Worm (Caenorhabditis elegans) whole organism, L4 larva: ENCODE data around the gene fbxb-111.

Source experiments
- D1046.2 ChIP-seq: fragments of 200-800 bp; sonication (Bioruptor generic); IDR thresholded peaks from 2 replicates; pipeline ENCODE4 v1.3.6; 2022; ENCODE audit warnings: missing genetic modification characterization, missing compliant biosample characterization
- F37D6.2 ChIP-seq: sonication (generic microtip); optimal IDR thresholded peaks from 2 replicates; lab custom pipeline; 2016; ENCODE audit warnings: mild to moderate bottlenecking, missing genetic modification characterization, missing compliant biosample characterization
- F49E8.2 ChIP-seq: sonication (generic microtip); optimal IDR thresholded peaks from 2 replicates; lab custom pipeline; 2016; ENCODE audit warnings: missing compliant biosample characterization, mild to moderate bottlenecking, missing genetic modification characterization, borderline replicate concordance
- R02D3.7 ChIP-seq: fragments of 150-350 bp; sonication (generic microtip); optimal IDR thresholded peaks from 3 replicates; lab custom pipeline; 2014; ENCODE audit warnings: missing biosample characterization, missing genetic modification characterization
- Y48G9A.11 ChIP-seq: fragments of 200-800 bp; sonication (Bioruptor generic); IDR thresholded peaks from 2 replicates; pipeline ENCODE4 v1.3.6; 2022; ENCODE audit warnings: missing genetic modification reagents, missing genetic modification characterization, missing compliant biosample characterization
- ZK337.2 ChIP-seq: fragments of 200-800 bp; sonication (Bioruptor generic); IDR thresholded peaks from 2 replicates; pipeline ENCODE4 v1.3.6; 2022; ENCODE audit warnings: missing genetic modification reagents, missing genetic modification characterization, missing compliant biosample characterization
- ZK546.5 ChIP-seq, 2 experiments: sonication (generic microtip); optimal IDR thresholded peaks; 2 replicates each; lab custom pipeline; 2017; ENCODE audit warnings: missing biosample characterization in 2 of 2, missing genetic modification characterization in 2 of 2
- aha-1 ChIP-seq: fragments of 150-350 bp; peaks from one replicate; lab custom pipeline; 2014; ENCODE audit warnings: missing biosample characterization, missing genetic modification characterization
- ama-1 ChIP-seq: fragments of 150-350 bp; optimal IDR thresholded peaks from 2 replicates; lab custom pipeline; 2014; ENCODE audit warnings: inconsistent platforms, mixed read lengths
- arid-1 ChIP-seq: fragments of 200-800 bp; sonication (Bioruptor generic); conservative IDR thresholded peaks from 2 replicates; pipeline ENCODE4 v1.3.6; 2022; ENCODE audit warnings: missing genetic modification reagents, missing genetic modification characterization, missing compliant biosample characterization
- ceh-20 ChIP-seq: fragments of 200-800 bp; sonication (Bioruptor generic); IDR thresholded peaks from 2 replicates; pipeline ENCODE4 v1.3.6; 2022; ENCODE audit warnings: missing genetic modification reagents, missing genetic modification characterization, missing compliant biosample characterization
- ceh-32 ChIP-seq: sonication (generic microtip); optimal IDR thresholded peaks from 2 replicates; lab custom pipeline; 2016; ENCODE audit warnings: mild to moderate bottlenecking, missing genetic modification characterization, missing compliant biosample characterization; ENCODE audit not compliant: poor library complexity
- ceh-44 ChIP-seq: fragments of 200-800 bp; sonication (Bioruptor generic); IDR thresholded peaks from 2 replicates; pipeline ENCODE4 v1.3.6; 2022; ENCODE audit warnings: missing genetic modification reagents, missing genetic modification characterization, missing compliant biosample characterization
- ces-1 ChIP-seq: fragments of 150-350 bp; sonication (generic microtip); optimal IDR thresholded peaks from 4 replicates; lab custom pipeline; 2014; ENCODE audit warnings: missing biosample characterization, missing genetic modification reagents, missing genetic modification characterization
- daf-16 ChIP-seq, 3 experiments: sonication (generic microtip); optimal IDR thresholded peaks; 2 replicates each; lab custom pipeline; 2016 to 2017; ENCODE audit warnings: missing genetic modification characterization in 3 of 3, missing genetic modification reagents in 3 of 3, mild to moderate bottlenecking in 2 of 3, missing compliant biosample characterization in 2 of 3, missing biosample characterization in 1 of 3, moderate library complexity in 1 of 3
- dpl-1 ChIP-seq: fragments of 150-350 bp; optimal IDR thresholded peaks from 2 replicates; lab custom pipeline; 2014; ENCODE audit warnings: missing biosample characterization, missing genetic modification reagents, missing genetic modification characterization
- hif-1 ChIP-seq, 2 experiments: sonication (generic microtip); optimal IDR thresholded peaks; 2 replicates each; lab custom pipeline; 2016 to 2017; ENCODE audit warnings: missing compliant biosample characterization in 2 of 2, missing genetic modification characterization in 2 of 2, missing genetic modification reagents in 2 of 2, missing genotype in 2 of 2, mild to moderate bottlenecking in 1 of 2
- hmg-1.1 ChIP-seq: fragments of 200-800 bp; sonication (Bioruptor generic); IDR thresholded peaks from 2 replicates; pipeline ENCODE4 v1.3.6; 2022; ENCODE audit warnings: missing genetic modification reagents, missing genetic modification characterization, missing compliant biosample characterization
- jun-1 ChIP-seq: fragments of 150-350 bp; optimal IDR thresholded peaks from 2 replicates; lab custom pipeline; 2014; ENCODE audit warnings: missing biosample characterization, missing genetic modification reagents, missing genetic modification characterization
- lin-13 ChIP-seq: fragments of 150-350 bp; optimal IDR thresholded peaks from 2 replicates; lab custom pipeline; 2014; ENCODE audit warnings: missing biosample characterization, missing genetic modification reagents, missing genetic modification characterization
- lin-39 ChIP-seq: fragments of 150-350 bp; optimal IDR thresholded peaks from 2 replicates; lab custom pipeline; 2014; ENCODE audit warnings: missing biosample characterization, missing genetic modification reagents, missing genetic modification characterization
- lir-3 ChIP-seq: sonication (generic microtip); optimal IDR thresholded peaks from 2 replicates; lab custom pipeline; 2016; ENCODE audit warnings: mild to moderate bottlenecking, missing genetic modification characterization, missing compliant biosample characterization
- madf-5 ChIP-seq, 2 experiments: fragments of 200-800 bp; sonication (Bioruptor generic); IDR thresholded peaks; 2 replicates each; pipeline ENCODE4 v1.3.6; 2022; ENCODE audit warnings: missing compliant biosample characterization in 2 of 2, missing genetic modification characterization in 2 of 2
- mxl-2 ChIP-seq: fragments of 200-800 bp; sonication (Bioruptor generic); conservative IDR thresholded peaks from 2 replicates; pipeline ENCODE4 v1.3.6; 2022; ENCODE audit warnings: missing genetic modification reagents, missing genetic modification characterization, missing compliant biosample characterization
- mxl-3 ChIP-seq: fragments of 200-800 bp; sonication (Bioruptor generic); optimal IDR thresholded peaks from 2 replicates; lab custom pipeline; 2018; ENCODE audit warnings: mild to moderate bottlenecking, missing genetic modification characterization, missing compliant biosample characterization
- nhr-6 ChIP-seq: fragments of 150-350 bp; optimal IDR thresholded peaks from 2 replicates; lab custom pipeline; 2014; ENCODE audit warnings: missing biosample characterization, missing genetic modification characterization
- nhr-76 ChIP-seq: fragments of 150-350 bp; optimal IDR thresholded peaks from 2 replicates; lab custom pipeline; 2014; ENCODE audit warnings: missing biosample characterization, missing genetic modification characterization
- nhr-77 ChIP-seq: fragments of 150-350 bp; optimal IDR thresholded peaks from 2 replicates; lab custom pipeline; 2014; ENCODE audit warnings: missing biosample characterization, missing genetic modification characterization
- set-16 ChIP-seq: fragments of 200-800 bp; sonication (Bioruptor generic); IDR thresholded peaks from 2 replicates; pipeline ENCODE4 v1.3.6; 2022; ENCODE audit warnings: missing genetic modification reagents, missing genetic modification characterization, missing compliant biosample characterization
- skn-1 ChIP-seq: fragments of 150-350 bp; optimal IDR thresholded peaks from 2 replicates; lab custom pipeline; 2014; ENCODE audit warnings: missing biosample characterization, missing genetic modification characterization
- snpc-1.2 ChIP-seq: fragments of 200-800 bp; sonication (Bioruptor generic); IDR thresholded peaks from 2 replicates; pipeline ENCODE4 v1.3.6; 2022; ENCODE audit warnings: missing genetic modification reagents, missing genetic modification characterization, missing compliant biosample characterization
- snpc-4 ChIP-seq: fragments of 150-350 bp; optimal IDR thresholded peaks from 2 replicates; lab custom pipeline; 2014; ENCODE audit warnings: missing biosample characterization, missing genetic modification characterization
- spr-1 ChIP-seq: sonication (generic microtip); optimal IDR thresholded peaks from 2 replicates; lab custom pipeline; 2016; ENCODE audit warnings: mild to moderate bottlenecking, missing genetic modification characterization, missing compliant biosample characterization
- spr-3 ChIP-seq: fragments of 200-800 bp; sonication (Bioruptor generic); optimal IDR thresholded peaks from 2 replicates; lab custom pipeline; 2018; ENCODE audit warnings: mild to moderate bottlenecking, missing genetic modification characterization, missing compliant biosample characterization
- tra-1 ChIP-seq: fragments of 200-800 bp; sonication (Bioruptor generic); IDR thresholded peaks from 2 replicates; pipeline ENCODE4 v1.3.6; 2022; ENCODE audit warnings: missing genetic modification reagents, missing genetic modification characterization, missing compliant biosample characterization
- unc-39 ChIP-seq: sonication (generic microtip); optimal IDR thresholded peaks from 2 replicates; lab custom pipeline; 2017; ENCODE audit warnings: missing biosample characterization, missing genetic modification characterization
- unc-62 ChIP-seq, 3 experiments: fragments of 150-350 bp in 1 of 3; sonication (generic microtip); optimal IDR thresholded peaks in 2 of 3; peaks in 1 of 3; 1 replicate in 1 of 3; 2 replicates in 2 of 3; lab custom pipeline; 2014 to 2017; ENCODE audit warnings: missing biosample characterization in 3 of 3, missing genetic modification characterization in 3 of 3, missing genetic modification reagents in 3 of 3, missing genotype in 1 of 3
- zag-1 ChIP-seq: fragments of 150-350 bp; optimal IDR thresholded peaks from 2 replicates; lab custom pipeline; 2014; ENCODE audit warnings: missing biosample characterization, missing genetic modification characterization
- zfp-3 ChIP-seq: fragments of 200-800 bp; sonication (Bioruptor generic); conservative IDR thresholded peaks from 2 replicates; pipeline ENCODE4 v1.3.6; 2022; ENCODE audit warnings: missing genetic modification reagents, missing genetic modification characterization, missing compliant biosample characterization
- zip-2 ChIP-seq: fragments of 150-350 bp; optimal IDR thresholded peaks from 2 replicates; lab custom pipeline; 2014; ENCODE audit warnings: missing biosample characterization, missing genetic modification characterization

The fbxb-111 gene

ce11 chrII:2785787-2786186 is 11.0 kb upstream of the fbxb-111 start:
- peak; percentile 92 for TF ChIP-seq set-16 (GFP tag; lab: Robert Waterston, UW)
- no peak for TF ChIP-seq unc-39 (tag; lab: Kevin White, UChicago)
- TF ChIP-seq aha-1 (tag; lab: Kevin White, UChicago) = peak; percentile 37
- peak in 1 of 2 experiments; percentile 14 for TF ChIP-seq unc-62 (GFP tag; optimal IDR thresholded peaks at IDR 0.05 in 1 of 2; lab: Kevin White, UChicago)
- no peak for TF ChIP-seq unc-62 (tag; optimal IDR thresholded peaks at IDR 0.05; lab: Kevin White, UChicago)

- TF ChIP-seq set-16 (GFP tag; lab: Robert Waterston, UW) (peak; percentile 86), Y48G9A.11 (GFP tag; lab: Robert Waterston, UW) (no peak), ZK546.5 (tag; optimal IDR thresholded peaks at IDR 0.05; lab: Kevin White, UChicago) (no peak), zfp-3 (no peak)
These were observed 8.6 kb upstream of the fbxb-111 start for ce11 chrII:2783380-2783779.

ce11 chrII:2781355-2781754 is 6.6 kb upstream of the fbxb-111 start, which contains the start of gene F08D12.2:
F08D12.2 (plus strand) TSS chrII:2781655.
- no peak for TF ChIP-seq zip-2 (tag; lab: Kevin White, UChicago)
- no peak for TF ChIP-seq F49E8.2
- no peak for TF ChIP-seq hmg-1.1 (GFP tag; lab: Robert Waterston, UW)
- TF ChIP-seq mxl-2 = no peak
- no peak for TF ChIP-seq ceh-20 (GFP tag; lab: Robert Waterston, UW)
- TF ChIP-seq madf-5 (GFP tag; IDR thresholded peaks at IDR 0.05; lab: Robert Waterston, UW) = no peak
- TF ChIP-seq hif-1 (tag; optimal IDR thresholded peaks at IDR 0.05; lab: Kevin White, UChicago) = no peak
- TF ChIP-seq D1046.2 (GFP tag; lab: Robert Waterston, UW) = no peak
- no peak for TF ChIP-seq R02D3.7 (tag; lab: Kevin White, UChicago)
- TF ChIP-seq F37D6.2 (tag; lab: Kevin White, UChicago) = no peak
- TF ChIP-seq spr-3 (GFP tag; lab: Kevin White, UChicago) = no peak

- TF ChIP-seq Y48G9A.11 (GFP tag; lab: Robert Waterston, UW) (no peak), lin-13 (GFP tag; lab: Kevin White, UChicago) (no peak), ceh-44 (GFP tag; lab: Robert Waterston, UW) (no peak), lin-39 (no peak), ama-1 (lab: Kevin White, UChicago) (no peak), nhr-77 (tag; lab: Kevin White, UChicago) (no peak), ces-1 (no peak), daf-16 (GFP tag; optimal IDR thresholded peaks at IDR 0.05; lab: Kevin White, UChicago) (no peak), daf-16 (tag; optimal IDR thresholded peaks at IDR 0.05; lab: Kevin White, UChicago) (no peak), set-16 (GFP tag; lab: Robert Waterston, UW) (peak; percentile 50; the same call in 1 of the 2 replicates), unc-62 (GFP tag; optimal IDR thresholded peaks at IDR 0.05 in 1 of 2; lab: Kevin White, UChicago) (peak in 1 of 2 experiments; percentile 56), unc-62 (tag; optimal IDR thresholded peaks at IDR 0.05; lab: Kevin White, UChicago) (no peak)
- TF ChIP-seq, all 104 proteins: peak for 2
These were observed 6.0 kb upstream of the fbxb-111 start for ce11 chrII:2780804-2781203.

- no peak for TF ChIP-seq ZK337.2
- no peak for TF ChIP-seq spr-1 (tag; lab: Kevin White, UChicago)
- TF ChIP-seq unc-62 (GFP tag; optimal IDR thresholded peaks at IDR 0.05 in 1 of 2; lab: Kevin White, UChicago) = no peak
- TF ChIP-seq unc-62 (tag; optimal IDR thresholded peaks at IDR 0.05; lab: Kevin White, UChicago) = no peak
- no peak for TF ChIP-seq Y48G9A.11 (GFP tag; lab: Robert Waterston, UW)
- no peak for TF ChIP-seq lir-3
- no peak for TF ChIP-seq ceh-44 (GFP tag; lab: Robert Waterston, UW)
- no peak for TF ChIP-seq dpl-1 (GFP tag; lab: Kevin White, UChicago)
- no peak for TF ChIP-seq set-16 (GFP tag; lab: Robert Waterston, UW)
- no peak for TF ChIP-seq ceh-32
- no peak for TF ChIP-seq snpc-1.2 (GFP tag; lab: Robert Waterston, UW)
- no peak for TF ChIP-seq ama-1 (lab: Kevin White, UChicago)
- no peak for TF ChIP-seq nhr-76 (tag; lab: Kevin White, UChicago)
- TF ChIP-seq snpc-4 (tag; lab: Kevin White, UChicago) = no peak
- TF ChIP-seq tra-1 (GFP tag; lab: Robert Waterston, UW) = no peak
- no peak for TF ChIP-seq zag-1 (tag; lab: Kevin White, UChicago)
- TF ChIP-seq jun-1 (tag; lab: Kevin White, UChicago) = no peak
- no peak for TF ChIP-seq arid-1
- TF ChIP-seq nhr-6 = no peak
- no peak for TF ChIP-seq skn-1 (tag; lab: Kevin White, UChicago)
- no peak for TF ChIP-seq mxl-3 (GFP tag; lab: Kevin White, UChicago)
These were observed 4.4 kb upstream of the fbxb-111 start, which contains the start of gene F08D12.3 for ce11 chrII:2779253-2779652. F08D12.3 (plus strand) TSS chrII:2779553.
